Worm (Caenorhabditis elegans) whole organism, early embryonic: ENCODE measurements around the gene nhr-84.
"Not testable (repeated sequence)": the region's sequence is repeated elsewhere in the genome, so short reads cannot be mapped to it uniquely, and the experiment has no call there.

Experiments
- B0310.2 ChIP-seq: sonication (generic microtip); optimal IDR thresholded peaks from 2 replicates; lab custom pipeline; 2016; ENCODE audit warnings: mild to moderate bottlenecking, missing genetic modification characterization, missing compliant biosample characterization
- ama-1 ChIP-seq: fragments of 150-350 bp; optimal IDR thresholded peaks from 2 replicates; lab custom pipeline; 2014
- flt-1 ChIP-seq: fragments of 200-800 bp; sonication (Bioruptor generic); IDR thresholded peaks from 2 replicates; pipeline ENCODE4 v1.3.6; 2022; ENCODE audit warnings: missing genetic modification characterization, missing compliant biosample characterization
- sea-1 ChIP-seq: fragments of 200-800 bp; sonication (Bioruptor generic); conservative IDR thresholded peaks from 2 replicates; pipeline ENCODE4 v1.3.6; 2022; ENCODE audit warnings: missing genetic modification characterization, missing compliant biosample characterization
- tbx-37 ChIP-seq: fragments of 200-800 bp; sonication (Bioruptor generic); conservative IDR thresholded peaks from 2 replicates; pipeline ENCODE4 v1.3.6; 2022; ENCODE audit warnings: missing genetic modification reagents, missing genetic modification characterization, missing compliant biosample characterization

DNA sequence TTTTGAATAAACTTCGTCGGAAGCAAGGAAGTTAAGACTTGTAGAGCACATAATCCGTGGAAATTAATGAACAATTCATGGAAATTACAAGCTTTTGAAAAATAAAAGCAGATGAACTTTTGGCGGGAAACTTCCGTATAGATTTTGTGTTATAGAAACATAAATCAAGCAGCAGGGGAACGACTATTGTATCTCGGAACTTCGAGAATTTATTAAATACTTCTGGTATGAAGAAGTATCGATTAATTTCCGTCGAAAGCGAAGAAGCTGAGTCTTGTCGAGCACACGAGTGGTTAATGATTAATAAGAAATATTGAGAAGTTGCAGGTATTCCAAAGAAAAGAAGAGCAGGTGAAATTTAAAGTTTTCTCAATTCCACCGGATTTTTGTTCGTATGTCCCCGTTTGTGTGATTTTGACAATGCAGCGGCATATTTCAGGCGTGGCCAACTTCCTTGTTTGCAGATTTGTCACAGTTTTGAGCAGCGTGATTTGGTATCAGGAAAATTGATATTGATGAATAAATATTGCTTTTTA, 29.1 kb downstream of the nhr-84 start, which contains the start of gene srh-147:
- not testable (repeated sequence) for TF ChIP-seq ama-1 (lab: Kevin White, UChicago); flt-1; tbx-37 (GFP tag; lab: Robert Waterston, UW); sea-1 (GFP tag; lab: Robert Waterston, UW); B0310.2 (tag; lab: Kevin White, UChicago)
